Fruit fly (Drosophila melanogaster): Measurements from ENCODE around the gene CG31546.

The CG31546 gene

DNA sequence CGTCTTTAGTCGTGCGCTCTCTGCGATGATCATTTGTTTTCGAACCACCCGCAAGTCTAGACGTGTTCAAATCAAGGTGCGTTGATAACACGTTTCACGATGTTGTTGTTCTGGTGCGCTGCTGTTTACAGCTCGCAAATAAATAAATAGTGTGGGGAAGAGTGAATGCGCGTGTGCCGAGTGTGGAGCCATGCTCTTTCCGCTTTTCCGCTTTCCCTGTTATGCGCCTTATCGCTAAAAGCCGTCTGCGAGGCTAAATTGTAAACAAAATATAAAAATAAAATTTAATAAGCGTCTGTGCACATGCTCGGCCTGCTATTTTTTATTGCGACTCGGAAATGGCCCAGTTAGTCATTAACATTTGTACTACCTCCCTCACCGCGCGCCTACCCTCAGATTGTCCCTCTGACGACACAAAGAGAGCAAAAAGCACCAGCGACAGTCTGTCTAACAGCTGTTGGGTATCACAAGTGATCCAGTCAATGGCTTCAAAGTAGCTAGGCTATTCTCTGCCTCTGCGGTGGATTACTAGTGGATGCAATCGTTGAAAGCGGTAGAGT is 37.3 kb upstream of the CG31546 start (continued):
- no peak for TF ChIP-seq croc (GFP tag; conservative IDR thresholded peaks at IDR 0.05)
- TF ChIP-seq CG4404 (GFP tag; IDR thresholded peaks at IDR 0.05), result no peak
- TF ChIP-seq CG3726 (GFP tag; IDR thresholded peaks at IDR 0.05), result no peak
- peak; percentile 89 for TF ChIP-seq HHEX (GFP tag; optimal IDR thresholded peaks at IDR 0.05)
- peak; percentile 63 for TF ChIP-seq CG18011 (GFP tag; optimal IDR thresholded peaks at IDR 0.05)
- TF ChIP-seq cg (GFP tag; optimal IDR thresholded peaks at IDR 0.05), result peak; percentile 23
- TF ChIP-seq CG13123 (GFP tag; optimal IDR thresholded peaks at IDR 0.05), result peak; percentile 71
- no peak for TF ChIP-seq CG30403 (GFP tag; optimal IDR thresholded peaks at IDR 0.05)
- peak; percentile 38 for TF ChIP-seq CG12391 (tag; optimal IDR thresholded peaks at IDR 0.05)
- TF ChIP-seq Trl (optimal IDR thresholded peaks at IDR 0.05), result peak in 1 of 2 experiments; percentile 62
- peak; percentile 74 for TF ChIP-seq Trl (GFP tag; optimal IDR thresholded peaks at IDR 0.05)
- no peak for TF ChIP-seq ssp (GFP tag; IDR thresholded peaks at IDR 0.05)
- no peak for TF ChIP-seq CG8765 (GFP tag; IDR thresholded peaks at IDR 0.05)
- TF ChIP-seq CG7786 (GFP tag; optimal IDR thresholded peaks at IDR 0.05), result peak; percentile 48
- peak; percentile 45 for TF ChIP-seq CG9876 (GFP tag; optimal IDR thresholded peaks at IDR 0.05)
- TF ChIP-seq CG11093 (GFP tag; IDR thresholded peaks at IDR 0.05), result peak; percentile 36; the same call in 1 of the 3 replicates
- TF ChIP-seq CG17328 (GFP tag; IDR thresholded peaks at IDR 0.05), result peak; percentile 57
- TF ChIP-seq CG14014 (GFP tag; IDR thresholded peaks at IDR 0.05), result peak; percentile 61; the same call in 1 of the 2 replicates
- no peak for TF ChIP-seq sc (optimal IDR thresholded peaks at IDR 0.05)
- peak; percentile 77 for TF ChIP-seq sc (GFP tag; optimal IDR thresholded peaks at IDR 0.05)
- 0 out of 3 replicates have a peak, but pooled peaks have one; percentile 12 for TF ChIP-seq CG14050 (GFP tag; IDR thresholded peaks at IDR 0.05)
- TF ChIP-seq salm (tag; optimal IDR thresholded peaks at IDR 0.05), result peak; percentile 89
- no peak for TF ChIP-seq gcm2 (GFP tag; optimal IDR thresholded peaks at IDR 0.05)
- TF ChIP-seq Ada2b (GFP tag; IDR thresholded peaks at IDR 0.05), result no peak
- peak; percentile 86 for TF ChIP-seq kah (GFP tag; optimal IDR thresholded peaks at IDR 0.05)
- no peak for TF ChIP-seq toy (GFP tag; IDR thresholded peaks at IDR 0.05)
- no peak for TF ChIP-seq yki (optimal IDR thresholded peaks at IDR 0.05)
- TF ChIP-seq gem (tag; optimal IDR thresholded peaks at IDR 0.05), result peak; percentile 73
- no peak for TF ChIP-seq fd96Cb (tag; optimal IDR thresholded peaks at IDR 0.05)
- peak; percentile 79 for TF ChIP-seq pfk (GFP tag; optimal IDR thresholded peaks at IDR 0.05)
- no peak; the same call in 1 of the 2 replicates for TF ChIP-seq amos (GFP tag; IDR thresholded peaks at IDR 0.05; ENCODE audit: partially characterized antibody)
- peak; percentile 81 for TF ChIP-seq dm (GFP tag; optimal IDR thresholded peaks at IDR 0.05)
- TF ChIP-seq Elba2 (GFP tag; optimal IDR thresholded peaks at IDR 0.05), result no peak
- TF ChIP-seq CG12744 (GFP tag; optimal IDR thresholded peaks at IDR 0.05), result no peak
- peak; percentile 28 for TF ChIP-seq mam (GFP tag; optimal IDR thresholded peaks at IDR 0.05)
- TF ChIP-seq CG12942 (GFP tag; optimal IDR thresholded peaks at IDR 0.05), result peak; percentile 58
- peak; percentile 76 for TF ChIP-seq Blimp-1 (GFP tag; optimal IDR thresholded peaks at IDR 0.05)
- peak; percentile 85 for TF ChIP-seq CG7745 (tag; optimal IDR thresholded peaks at IDR 0.05)
- peak; percentile 64 for TF ChIP-seq tap (tag; optimal IDR thresholded peaks at IDR 0.05)
- no peak for TF ChIP-seq hkb (optimal IDR thresholded peaks at IDR 0.05)
- TF ChIP-seq hkb (GFP tag; IDR thresholded peaks at IDR 0.05), result peak; percentile 78
- TF ChIP-seq Hr3 (GFP tag; optimal IDR thresholded peaks at IDR 0.05), result peak; percentile 11
- TF ChIP-seq CG10366 (GFP tag; IDR thresholded peaks at IDR 0.05), result no peak; the same call in 1 of the 2 replicates
- TF ChIP-seq CG13287 (GFP tag; IDR thresholded peaks at IDR 0.05; ENCODE audit: partially characterized antibody), result peak; percentile 26; the same call in 1 of the 2 replicates
- TF ChIP-seq Gug (GFP tag; IDR thresholded peaks at IDR 0.05), result no peak
- TF ChIP-seq dysf (GFP tag; IDR thresholded peaks at IDR 0.05), result peak; percentile 19; the same call in 1 of the 3 replicates
- peak; percentile 36; the same call in 1 of the 2 replicates for TF ChIP-seq bowl (GFP tag; IDR thresholded peaks at IDR 0.05)
- peak; percentile 78 for TF ChIP-seq unpg (GFP tag; optimal IDR thresholded peaks at IDR 0.05)
- TF ChIP-seq NK7.1 (GFP tag; optimal IDR thresholded peaks at IDR 0.05), result peak; percentile 71
- peak; percentile 83 for TF ChIP-seq PHDP (tag; optimal IDR thresholded peaks at IDR 0.05)
- TF ChIP-seq CG4360 (GFP tag; IDR thresholded peaks at IDR 0.05), result peak; percentile 90
- peak; percentile 32 for TF ChIP-seq sima (GFP tag; optimal IDR thresholded peaks at IDR 0.05)
